Worm (Caenorhabditis elegans): ENCODE data around the gene T26H5.8.

Gene T26H5.8

ce11 chrV:15412625-15413024 lies 19.9 kb downstream of the T26H5.8 start, which contains the start of gene srbc-63:
srbc-63 (minus strand) TSS chrV:15412725.
- TF ChIP-seq tab-1 (GFP tag; IDR thresholded peaks at IDR 0.05) = no peak
- no peak for TF ChIP-seq cog-1 (tag; optimal IDR thresholded peaks at IDR 0.05)
- no peak for TF ChIP-seq ref-1 (GFP tag; conservative IDR thresholded peaks at IDR 0.05)
- TF ChIP-seq T22C8.4 (GFP tag; IDR thresholded peaks at IDR 0.05) = no peak

- TF ChIP-seq ztf-23 (GFP tag; IDR thresholded peaks at IDR 0.05) (no peak), flt-1 (GFP tag; IDR thresholded peaks at IDR 0.05) (no peak)
Observed at ce11 chrV:15406928-15407327, 25.6 kb downstream of the T26H5.8 start, which contains the start of gene srh-257. srh-257 (plus strand) TSS chrV:15407228.

ce11 chrV:15404859-15405258 lies 27.7 kb downstream of the T26H5.8 start, which contains the start of gene srh-258:
srh-258 (plus strand) TSS chrV:15405159.
- TF ChIP-seq ztf-23 (GFP tag; IDR thresholded peaks at IDR 0.05) (no peak), ztf-29 (GFP tag; IDR thresholded peaks at IDR 0.05) (no peak), klf-2 (GFP tag; conservative IDR thresholded peaks at IDR 0.05) (no peak), cog-1 (tag; optimal IDR thresholded peaks at IDR 0.05) (no peak)

- TF ChIP-seq ztf-23 (GFP tag; IDR thresholded peaks at IDR 0.05) (no peak), ref-1 (GFP tag; conservative IDR thresholded peaks at IDR 0.05) (no peak), T22C8.4 (GFP tag; IDR thresholded peaks at IDR 0.05) (no peak), klf-2 (GFP tag; conservative IDR thresholded peaks at IDR 0.05) (no peak), cog-1 (tag; optimal IDR thresholded peaks at IDR 0.05) (no peak), med-1 (GFP tag; optimal IDR thresholded peaks at IDR 0.05; ENCODE audit: insufficient read depth) (no peak), ztf-29 (GFP tag; IDR thresholded peaks at IDR 0.05) (no peak), flt-1 (GFP tag; IDR thresholded peaks at IDR 0.05) (no peak), tab-1 (GFP tag; IDR thresholded peaks at IDR 0.05) (no peak)
Observed at ce11 chrV:15401856-15402314, 30.6 kb downstream of the T26H5.8 start, which contains the start of gene fbxa-135. fbxa-135 (plus strand) TSS chrV:15402264.

- TF ChIP-seq med-1 (GFP tag; optimal IDR thresholded peaks at IDR 0.05; ENCODE audit: insufficient read depth) = no peak
- no peak for TF ChIP-seq ztf-29 (GFP tag; IDR thresholded peaks at IDR 0.05)
- no peak for TF ChIP-seq cog-1 (tag; optimal IDR thresholded peaks at IDR 0.05)
- TF ChIP-seq flt-1 (GFP tag; IDR thresholded peaks at IDR 0.05) = no peak
- TF ChIP-seq klf-2 (GFP tag; conservative IDR thresholded peaks at IDR 0.05) = no peak
- no peak for TF ChIP-seq ref-1 (GFP tag; conservative IDR thresholded peaks at IDR 0.05)
- no peak for TF ChIP-seq tab-1 (GFP tag; IDR thresholded peaks at IDR 0.05)
- TF ChIP-seq ztf-23 (GFP tag; IDR thresholded peaks at IDR 0.05) = no peak
- no peak for TF ChIP-seq T22C8.4 (GFP tag; IDR thresholded peaks at IDR 0.05)
Observed at ce11 chrV:15399691-15400377, 32.7 kb downstream of the T26H5.8 start, which contains the start of the genes T06E6.15 and sri-7. T06E6.15 (minus strand) TSS chrV:15399791. sri-7 (plus strand) TSS chrV:15400327.

- TF ChIP-seq ref-1 (GFP tag; conservative IDR thresholded peaks at IDR 0.05) (no peak), klf-2 (GFP tag; conservative IDR thresholded peaks at IDR 0.05) (no peak), flt-1 (GFP tag; IDR thresholded peaks at IDR 0.05) (no peak), tab-1 (GFP tag; IDR thresholded peaks at IDR 0.05) (no peak), cog-1 (tag; optimal IDR thresholded peaks at IDR 0.05) (no peak), ztf-23 (GFP tag; IDR thresholded peaks at IDR 0.05) (no peak), T22C8.4 (GFP tag; IDR thresholded peaks at IDR 0.05) (no peak), ztf-29 (GFP tag; IDR thresholded peaks at IDR 0.05) (no peak), med-1 (GFP tag; optimal IDR thresholded peaks at IDR 0.05; ENCODE audit: insufficient read depth) (no peak)
Observed at ce11 chrV:15398728-15399127, 33.8 kb downstream of the T26H5.8 start, which contains the start of gene fbxa-199. fbxa-199 (minus strand) TSS chrV:15398828.

- TF ChIP-seq cog-1 (tag; optimal IDR thresholded peaks at IDR 0.05) = no peak
- TF ChIP-seq ref-1 (GFP tag; conservative IDR thresholded peaks at IDR 0.05) = no peak
- no peak for TF ChIP-seq ztf-29 (GFP tag; IDR thresholded peaks at IDR 0.05)
Observed at ce11 chrV:15397139-15397538, 35.4 kb downstream of the T26H5.8 start.

ce11 chrV:15395347-15395746 lies 37.2 kb downstream of the T26H5.8 start, which contains the start of gene cyb-3:
cyb-3 (plus strand) TSS chrV:15395696.
- TF ChIP-seq cog-1 (tag; optimal IDR thresholded peaks at IDR 0.05) (no peak), tab-1 (GFP tag; IDR thresholded peaks at IDR 0.05) (no peak), ztf-29 (GFP tag; IDR thresholded peaks at IDR 0.05) (no peak), ref-1 (GFP tag; conservative IDR thresholded peaks at IDR 0.05) (no peak), flt-1 (GFP tag; IDR thresholded peaks at IDR 0.05) (no peak), ztf-23 (GFP tag; IDR thresholded peaks at IDR 0.05) (no peak)

ce11 chrV:15394906-15395305 lies 37.6 kb downstream of the T26H5.8 start, which contains the start of gene T06E6.1:
T06E6.1 (minus strand) TSS chrV:15394961.
- no peak for TF ChIP-seq T22C8.4 (GFP tag; IDR thresholded peaks at IDR 0.05)
- TF ChIP-seq med-1 (GFP tag; optimal IDR thresholded peaks at IDR 0.05; ENCODE audit: insufficient read depth) = no peak
- no peak for TF ChIP-seq tab-1 (GFP tag; IDR thresholded peaks at IDR 0.05)
- no peak for TF ChIP-seq flt-1 (GFP tag; IDR thresholded peaks at IDR 0.05)
- no peak for TF ChIP-seq ref-1 (GFP tag; conservative IDR thresholded peaks at IDR 0.05)
- no peak for TF ChIP-seq klf-2 (GFP tag; conservative IDR thresholded peaks at IDR 0.05)
- no peak for TF ChIP-seq ztf-29 (GFP tag; IDR thresholded peaks at IDR 0.05)
- no peak for TF ChIP-seq ztf-23 (GFP tag; IDR thresholded peaks at IDR 0.05)

ce11 chrV:15392064-15392463 lies 40.5 kb downstream of the T26H5.8 start:
- TF ChIP-seq tab-1 (GFP tag; IDR thresholded peaks at IDR 0.05) (no peak), ztf-23 (GFP tag; IDR thresholded peaks at IDR 0.05) (no peak), med-1 (GFP tag; optimal IDR thresholded peaks at IDR 0.05; ENCODE audit: insufficient read depth) (no peak), ztf-29 (GFP tag; IDR thresholded peaks at IDR 0.05) (no peak), flt-1 (GFP tag; IDR thresholded peaks at IDR 0.05) (no peak), cog-1 (tag; optimal IDR thresholded peaks at IDR 0.05) (no peak), ref-1 (GFP tag; conservative IDR thresholded peaks at IDR 0.05) (no peak), klf-2 (GFP tag; conservative IDR thresholded peaks at IDR 0.05) (no peak), T22C8.4 (GFP tag; IDR thresholded peaks at IDR 0.05) (no peak)
